Worm (Caenorhabditis elegans): ENCODE results near the gene R102.2.

The R102.2 gene

DNA sequence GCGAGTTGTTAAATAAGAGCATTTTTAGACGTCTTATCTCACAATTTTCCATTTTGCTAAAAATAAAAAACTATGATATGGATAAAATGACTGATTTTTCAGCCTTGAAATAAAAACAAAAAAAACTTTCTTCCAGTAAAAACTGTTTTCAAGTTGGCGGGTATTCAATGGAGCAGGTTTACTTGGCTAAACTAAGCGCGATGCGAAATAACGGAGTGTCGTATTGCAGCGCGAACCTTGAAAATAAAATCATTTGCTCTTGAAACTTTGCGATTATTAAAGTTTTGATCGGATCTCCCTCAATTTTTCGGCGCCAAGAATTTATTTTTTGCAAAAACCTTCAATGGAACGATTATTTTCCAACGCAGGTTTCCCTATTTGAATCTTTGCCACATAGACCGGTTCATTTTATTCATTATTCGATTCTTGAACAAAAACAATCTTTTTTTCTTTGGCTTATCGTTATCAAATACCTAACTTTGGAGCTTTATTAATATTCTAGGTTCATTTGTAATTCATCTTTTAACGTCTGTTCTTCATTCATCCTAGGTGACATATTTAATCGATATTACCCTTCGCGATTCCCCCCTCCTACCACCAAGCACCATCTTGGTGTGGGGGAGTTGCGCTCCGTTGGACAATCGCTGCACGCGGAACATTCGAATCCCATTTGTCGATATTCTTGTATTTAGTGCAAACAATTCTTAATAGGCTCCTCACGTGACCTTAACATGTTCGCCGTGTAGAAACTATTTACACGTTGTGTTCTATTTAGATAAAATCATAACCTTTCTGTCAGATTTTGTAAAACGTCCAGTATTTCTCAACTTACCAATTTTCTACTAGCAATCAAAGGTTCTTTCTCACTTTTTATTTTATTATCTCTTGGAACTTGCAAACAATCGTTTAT is 47.4 kb downstream of the R102.2 start, which contains the start of the genes orc-5 and cyb-1 (continued):
- TF ChIP-seq pha-4 (GFP tag; IDR thresholded peaks at IDR 0.05), result no peak
- no peak for TF ChIP-seq pha-4 (tag; optimal IDR thresholded peaks at IDR 0.05)
- TF ChIP-seq snpc-1.2 (GFP tag; IDR thresholded peaks at IDR 0.05), result no peak
- no peak for TF ChIP-seq zip-11 (GFP tag; IDR thresholded peaks at IDR 0.05)
- TF ChIP-seq arid-1 (GFP tag; conservative IDR thresholded peaks at IDR 0.05), result no peak
- no peak for TF ChIP-seq skn-1 (tag; optimal IDR thresholded peaks at IDR 0.05)
- TF ChIP-seq dmd-8 (GFP tag; IDR thresholded peaks at IDR 0.05), result no peak
- no peak for TF ChIP-seq mxl-2 (GFP tag; conservative IDR thresholded peaks at IDR 0.05)
- TF ChIP-seq mdl-1 (tag; optimal IDR thresholded peaks at IDR 0.05), result peak in 1 of 2 experiments; percentile 8
- TF ChIP-seq daf-19 (GFP tag; conservative IDR thresholded peaks at IDR 0.05), result no peak
- no peak for TF ChIP-seq nhr-42 (GFP tag; IDR thresholded peaks at IDR 0.05)
- TF ChIP-seq nhr-111 (GFP tag; optimal IDR thresholded peaks at IDR 0.05), result no peak
- peak; percentile 39 for TF ChIP-seq lin-15B (tag; optimal IDR thresholded peaks at IDR 0.05)
- TF ChIP-seq gei-8 (GFP tag; optimal IDR thresholded peaks at IDR 0.05), result no peak
- TF ChIP-seq mep-1 (tag; optimal IDR thresholded peaks at IDR 0.05), result no peak
- TF ChIP-seq aha-1 (tag), result peak; percentile 94
- TF ChIP-seq F44E2.7 (GFP tag; IDR thresholded peaks at IDR 0.05), result no peak
- TF ChIP-seq set-16 (GFP tag; IDR thresholded peaks at IDR 0.05), result no peak
- TF ChIP-seq nhr-77 (tag; optimal IDR thresholded peaks at IDR 0.05), result no peak
- TF ChIP-seq nhr-237 (tag; optimal IDR thresholded peaks at IDR 0.05), result no peak

DNA sequence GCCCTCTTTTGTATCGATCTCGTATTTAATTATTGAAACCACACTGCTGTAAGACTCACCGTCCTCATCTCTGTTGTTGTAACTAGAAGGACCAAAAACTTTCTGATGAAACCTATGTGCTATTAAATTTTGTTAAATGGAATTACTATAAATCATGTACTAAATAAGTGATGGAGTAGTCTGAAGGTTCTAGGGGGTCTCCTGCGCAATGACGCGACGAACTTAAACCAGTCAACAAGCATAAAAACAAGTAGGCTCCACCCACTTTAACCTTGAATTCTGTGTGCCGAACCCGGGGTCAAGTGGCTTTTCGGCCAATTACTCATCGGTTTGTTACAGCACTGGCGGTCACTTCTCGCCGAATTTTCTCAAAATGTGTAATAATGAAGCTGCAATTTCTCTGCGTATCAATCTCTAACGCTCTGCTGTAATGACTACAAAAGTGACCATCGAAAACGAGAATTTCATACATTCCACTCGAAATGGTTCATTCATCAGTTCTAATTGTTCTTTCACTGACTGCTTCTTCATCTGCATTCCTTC is 49.7 kb downstream of the R102.2 start, which contains the start of gene grl-21:
TSS of gene grl-21 (plus strand) at position 464 of the 543 bp plus-strand sequence.
- TF ChIP-seq pqm-1 (tag; optimal IDR thresholded peaks at IDR 0.05), result no peak
- TF ChIP-seq pha-4 (GFP tag; IDR thresholded peaks at IDR 0.05), result no peak
- TF ChIP-seq pha-4 (tag; optimal IDR thresholded peaks at IDR 0.05), result no peak
- no peak for TF ChIP-seq zfp-2 (tag; optimal IDR thresholded peaks at IDR 0.05)
- no peak for TF ChIP-seq saeg-2 (GFP tag; IDR thresholded peaks at IDR 0.05)
- no peak for TF ChIP-seq unc-130 (GFP tag; optimal IDR thresholded peaks at IDR 0.05)
- TF ChIP-seq tag-97 (GFP tag; IDR thresholded peaks at IDR 0.05), result no peak
- TF ChIP-seq gei-8 (GFP tag; optimal IDR thresholded peaks at IDR 0.05), result no peak
- no peak for TF ChIP-seq nhr-25 (tag; optimal IDR thresholded peaks at IDR 0.05; ENCODE audit: borderline replicate concordance, insufficient read depth)
- no peak for TF ChIP-seq egl-43 (GFP tag; IDR thresholded peaks at IDR 0.05)
- no peak for TF ChIP-seq spr-3 (GFP tag; optimal IDR thresholded peaks at IDR 0.05)
- TF ChIP-seq dmd-8 (GFP tag; IDR thresholded peaks at IDR 0.05), result no peak

Data from whole organism, L4 larva.